Worm (Caenorhabditis elegans) whole organism, mixed stage, embryonic: ENCODE results near the gene tank-1.

Experiments used
- M03D4.4 ChIP-seq: sonication (generic microtip); optimal IDR thresholded peaks from 2 replicates; lab custom pipeline; 2017; ENCODE audit warnings: mild to moderate bottlenecking, missing genetic modification characterization, missing compliant biosample characterization
- bed-3 ChIP-seq: fragments of 200-800 bp; sonication (Bioruptor generic); optimal IDR thresholded peaks from 3 replicates; lab custom pipeline; 2018; ENCODE audit warnings: mild to moderate bottlenecking, missing genetic modification characterization, moderate library complexity, missing compliant biosample characterization
- blmp-1 ChIP-seq: fragments of 150-350 bp; optimal IDR thresholded peaks from 2 replicates; lab custom pipeline; 2014; ENCODE audit warnings: missing biosample characterization, missing genetic modification characterization
- ceh-39 ChIP-seq: fragments of 150-350 bp; optimal IDR thresholded peaks from 2 replicates; lab custom pipeline; 2014; ENCODE audit warnings: missing biosample characterization, missing genetic modification characterization
- ceh-83 ChIP-seq: fragments of 200-800 bp; sonication (Bioruptor generic); optimal IDR thresholded peaks from 2 replicates; lab custom pipeline; 2018; ENCODE audit warnings: mild to moderate bottlenecking, missing genetic modification characterization, missing compliant biosample characterization
- ces-1 ChIP-seq: fragments of 150-350 bp; optimal IDR thresholded peaks from 2 replicates; lab custom pipeline; 2014; ENCODE audit warnings: missing biosample characterization, missing genetic modification reagents, missing genetic modification characterization
- cnd-1 ChIP-seq: fragments of 200-800 bp; sonication (Bioruptor generic); optimal IDR thresholded peaks from 2 replicates; lab custom pipeline; 2018; ENCODE audit warnings: mild to moderate bottlenecking, missing genetic modification characterization, missing compliant biosample characterization
- drap-1 ChIP-seq: fragments of 200-800 bp; sonication (Bioruptor generic); optimal IDR thresholded peaks from 3 replicates; lab custom pipeline; 2018; ENCODE audit warnings: mild to moderate bottlenecking, missing genetic modification characterization, missing compliant biosample characterization
- elt-1 ChIP-seq: sonication (generic microtip); optimal IDR thresholded peaks from 2 replicates; lab custom pipeline; 2017; ENCODE audit warnings: missing genetic modification characterization, mild to moderate bottlenecking, missing compliant biosample characterization, antibody characterized with exemption, moderate library complexity, borderline replicate concordance; ENCODE audit not compliant: insufficient read depth
- elt-3 ChIP-seq: fragments of 150-350 bp; optimal IDR thresholded peaks from 2 replicates; lab custom pipeline; 2014; ENCODE audit warnings: missing biosample characterization, missing genetic modification characterization
- ham-2 ChIP-seq: fragments of 200-800 bp; sonication (Bioruptor generic); optimal IDR thresholded peaks from 2 replicates; lab custom pipeline; 2018; ENCODE audit warnings: mild to moderate bottlenecking, missing genetic modification characterization, missing compliant biosample characterization
- hlh-1 ChIP-seq: fragments of 150-350 bp; optimal IDR thresholded peaks from 2 replicates; lab custom pipeline; 2014; ENCODE audit warnings: missing biosample characterization, missing genetic modification reagents, missing genetic modification characterization
- lin-13 ChIP-seq: fragments of 150-350 bp; optimal IDR thresholded peaks from 2 replicates; lab custom pipeline; 2014; ENCODE audit warnings: missing biosample characterization, missing genetic modification characterization
- lin-32 ChIP-seq: fragments of 200-800 bp; sonication (Bioruptor generic); optimal IDR thresholded peaks from 2 replicates; lab custom pipeline; 2018; ENCODE audit warnings: mild to moderate bottlenecking, missing genetic modification characterization, missing compliant biosample characterization
- lsy-2 ChIP-seq: fragments of 150-350 bp; optimal IDR thresholded peaks from 2 replicates; lab custom pipeline; 2014; ENCODE audit warnings: missing biosample characterization, missing genetic modification characterization
- mab-5 ChIP-seq: fragments of 150-350 bp; optimal IDR thresholded peaks from 2 replicates; lab custom pipeline; 2014; ENCODE audit warnings: missing biosample characterization, missing genetic modification characterization
- mep-1 ChIP-seq: fragments of 150-350 bp; optimal IDR thresholded peaks from 2 replicates; lab custom pipeline; 2017; ENCODE audit warnings: missing biosample characterization, missing genetic modification reagents, missing genetic modification characterization, inconsistent platforms
- mls-2 ChIP-seq: sonication (generic microtip); optimal IDR thresholded peaks from 2 replicates; lab custom pipeline; 2016; ENCODE audit warnings: mild to moderate bottlenecking, missing genetic modification characterization, moderate library complexity, missing compliant biosample characterization
- nhr-12 ChIP-seq: fragments of 150-350 bp; optimal IDR thresholded peaks from 2 replicates; lab custom pipeline; 2014; ENCODE audit warnings: missing biosample characterization, missing genetic modification characterization
- nhr-237 ChIP-seq: fragments of 150-350 bp; optimal IDR thresholded peaks from 2 replicates; lab custom pipeline; 2014; ENCODE audit warnings: missing biosample characterization, missing genetic modification characterization
- nhr-28 ChIP-seq: fragments of 150-350 bp; optimal IDR thresholded peaks from 2 replicates; lab custom pipeline; 2014; ENCODE audit warnings: missing biosample characterization, missing genetic modification characterization
- nhr-76 ChIP-seq: sonication (generic microtip); optimal IDR thresholded peaks from 2 replicates; lab custom pipeline; 2017; ENCODE audit warnings: missing biosample characterization, missing genetic modification characterization
- pha-4 ChIP-seq: fragments of 150-350 bp; optimal IDR thresholded peaks from 2 replicates; lab custom pipeline; 2018; ENCODE audit warnings: missing biosample characterization, missing genetic modification reagents, missing genetic modification characterization
- sem-2 ChIP-seq: fragments of 200-800 bp; sonication (Bioruptor generic); optimal IDR thresholded peaks from 2 replicates; lab custom pipeline; 2018; ENCODE audit warnings: mild to moderate bottlenecking, missing genetic modification characterization, missing compliant biosample characterization
- snpc-4 ChIP-seq: fragments of 150-350 bp; optimal IDR thresholded peaks from 2 replicates; lab custom pipeline; 2014; ENCODE audit warnings: missing biosample characterization, missing genetic modification characterization
- tbx-8 ChIP-seq: fragments of 200-800 bp; sonication (Bioruptor generic); optimal IDR thresholded peaks from 2 replicates; lab custom pipeline; 2018; ENCODE audit warnings: mild to moderate bottlenecking, missing genetic modification characterization, moderate library complexity, missing compliant biosample characterization
- unc-120 ChIP-seq: sonication (generic microtip); optimal IDR thresholded peaks from 2 replicates; lab custom pipeline; 2017; ENCODE audit warnings: missing genetic modification characterization, missing compliant biosample characterization; ENCODE audit not compliant: poor library complexity, severe bottlenecking
- unc-39 ChIP-seq: fragments of 150-350 bp; optimal IDR thresholded peaks from 2 replicates; lab custom pipeline; 2014; ENCODE audit warnings: missing biosample characterization, missing genetic modification characterization
- unc-62 ChIP-seq: fragments of 150-350 bp; optimal IDR thresholded peaks from 2 replicates; lab custom pipeline; 2014; ENCODE audit warnings: missing biosample characterization, missing genetic modification reagents, missing genetic modification characterization
- ztf-11 ChIP-seq: fragments of 150-350 bp; optimal IDR thresholded peaks from 2 replicates; lab custom pipeline; 2014; ENCODE audit warnings: missing biosample characterization, missing genetic modification characterization

tank-1 gene

ce11 chrV:1285657-1286123 lies at the start of gene tank-1:
tank-1 (minus strand) TSS chrV:1285707.
- TF ChIP-seq unc-120 (tag; lab: Kevin White, UChicago) = no peak
- no peak for TF ChIP-seq nhr-12 (tag; lab: Kevin White, UChicago)
- TF ChIP-seq nhr-76 (tag; lab: Kevin White, UChicago) = no peak
- no peak for TF ChIP-seq M03D4.4
- no peak for TF ChIP-seq unc-62 (GFP tag; lab: Kevin White, UChicago)
- TF ChIP-seq lin-13 (tag; lab: Kevin White, UChicago) = no peak
- no peak for TF ChIP-seq ceh-39 (tag; lab: Kevin White, UChicago)
- no peak for TF ChIP-seq elt-1 (tag; lab: Kevin White, UChicago)
- TF ChIP-seq nhr-28 (tag; lab: Kevin White, UChicago) = no peak
- TF ChIP-seq hlh-1 (tag; lab: Kevin White, UChicago) = no peak
- no peak for TF ChIP-seq tbx-8
- no peak for TF ChIP-seq lsy-2 (tag; lab: Kevin White, UChicago)
- no peak for TF ChIP-seq ces-1
- no peak for TF ChIP-seq lin-32 (GFP tag; lab: Kevin White, UChicago)
- TF ChIP-seq nhr-237 (tag; lab: Kevin White, UChicago) = no peak
- no peak for TF ChIP-seq mep-1 (tag; lab: Kevin White, UChicago)
- TF ChIP-seq mab-5 = no peak
- TF ChIP-seq cnd-1 = no peak
- no peak for TF ChIP-seq sem-2 (GFP tag; lab: Kevin White, UChicago)
- TF ChIP-seq pha-4 = no peak

DNA sequence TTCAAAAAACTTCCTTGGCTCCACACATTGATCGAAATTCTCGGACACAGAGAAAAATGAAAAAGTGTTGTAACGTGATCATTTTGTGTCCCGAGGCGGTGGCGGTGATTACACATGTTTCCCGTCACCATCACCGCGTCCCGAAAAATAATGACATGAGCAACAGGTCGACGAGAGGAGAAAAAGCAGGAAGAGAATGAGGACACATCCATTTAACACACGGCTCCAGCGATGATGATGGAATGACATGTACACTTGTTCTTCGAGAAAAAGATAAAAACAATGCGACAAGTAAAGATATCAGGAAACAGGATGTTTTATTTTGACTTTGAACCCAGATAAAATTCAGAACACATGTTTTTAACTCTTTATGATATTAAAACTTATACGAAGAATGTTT lies 41.8 kb upstream of the tank-1 start:
- TF ChIP-seq bed-3 (no peak), snpc-4 (tag; lab: Kevin White, UChicago) (no peak), unc-62 (GFP tag; lab: Kevin White, UChicago) (peak; percentile 71), lin-32 (GFP tag; lab: Kevin White, UChicago) (no peak), hlh-1 (tag; lab: Kevin White, UChicago) (peak; percentile 61), nhr-237 (tag; lab: Kevin White, UChicago) (no peak), nhr-28 (tag; lab: Kevin White, UChicago) (no peak), ham-2 (GFP tag; lab: Kevin White, UChicago) (no peak), M03D4.4 (no peak), drap-1 (GFP tag; lab: Kevin White, UChicago) (no peak), mep-1 (tag; lab: Kevin White, UChicago) (no peak), sem-2 (GFP tag; lab: Kevin White, UChicago) (no peak), blmp-1 (tag; lab: Kevin White, UChicago) (no peak), unc-120 (tag; lab: Kevin White, UChicago) (peak; percentile 27)

ce11 chrV:1326067-1326466 lies 40.6 kb upstream of the tank-1 start:
- no peak for TF ChIP-seq ceh-83 (GFP tag; lab: Kevin White, UChicago)
- TF ChIP-seq hlh-1 (tag; lab: Kevin White, UChicago) = peak; percentile 46
- TF ChIP-seq elt-3 (tag; lab: Kevin White, UChicago) = no peak
- TF ChIP-seq unc-62 (GFP tag; lab: Kevin White, UChicago) = peak; percentile 72
- no peak for TF ChIP-seq ces-1
- no peak for TF ChIP-seq lin-32 (GFP tag; lab: Kevin White, UChicago)
- no peak for TF ChIP-seq lin-13 (tag; lab: Kevin White, UChicago)
- TF ChIP-seq cnd-1 = no peak
- no peak for TF ChIP-seq ztf-11 (tag; lab: Kevin White, UChicago)
- TF ChIP-seq mls-2 (tag; lab: Kevin White, UChicago) = no peak
- no peak for TF ChIP-seq unc-39 (tag; lab: Kevin White, UChicago)
- no peak for TF ChIP-seq elt-1 (tag; lab: Kevin White, UChicago)
- no peak for TF ChIP-seq bed-3
- no peak for TF ChIP-seq mab-5
- TF ChIP-seq ceh-39 (tag; lab: Kevin White, UChicago) = no peak
- TF ChIP-seq, all 35 proteins: peak for 2

DNA sequence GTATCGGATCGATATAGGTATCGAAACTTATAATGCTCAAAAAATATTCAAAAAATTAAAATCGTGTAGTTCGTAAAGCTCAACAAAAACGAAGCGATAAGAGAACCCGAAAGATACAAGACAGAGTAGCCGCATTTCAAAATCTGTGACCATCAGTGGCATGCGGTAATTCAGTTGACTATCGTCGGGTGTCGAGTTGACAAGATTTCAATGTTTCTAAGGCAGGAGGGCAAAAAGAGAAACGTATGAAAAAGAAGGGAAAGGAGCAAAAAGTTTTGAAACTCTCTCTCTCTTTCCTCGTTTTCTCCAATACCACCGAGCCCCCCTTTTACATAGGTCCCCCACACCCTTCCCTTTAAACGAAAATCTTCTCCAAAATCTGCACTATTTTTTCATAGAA lies 36.3 kb upstream of the tank-1 start:
- TF ChIP-seq ces-1 = peak; percentile 72
- no peak for TF ChIP-seq hlh-1 (tag; lab: Kevin White, UChicago)
- TF ChIP-seq, all 35 proteins: peak for 1

ce11 chrV:1317869-1318354 lies 32.4 kb upstream of the tank-1 start, which contains the start of gene F16B3.3:
F16B3.3 (minus strand) TSS chrV:1317919.
- TF ChIP-seq sem-2 (GFP tag; lab: Kevin White, UChicago) (no peak), elt-3 (tag; lab: Kevin White, UChicago) (no peak), tbx-8 (no peak), mab-5 (no peak), ces-1 (peak; percentile 76)
